Fruit fly (Drosophila melanogaster): ENCODE measurements around the gene Ilp2.

Gene Ilp2

dm6 chr3L:9838534-9838933, 39.0 kb downstream of the Ilp2 start, which contains the start of gene Cdk8 (continued):
- TF ChIP-seq CG4328 (GFP tag; optimal IDR thresholded peaks at IDR 0.05) (no peak), H2.0 (GFP tag; IDR thresholded peaks at IDR 0.05) (no peak; the same call in 1 of the 2 replicates), corto (GFP tag; optimal IDR thresholded peaks at IDR 0.05) (no peak), CG12769 (tag; optimal IDR thresholded peaks at IDR 0.05) (no peak), mam (GFP tag; optimal IDR thresholded peaks at IDR 0.05) (peak; percentile 31), NC2α (GFP tag; optimal IDR thresholded peaks at IDR 0.05) (no peak), CG10366 (GFP tag; IDR thresholded peaks at IDR 0.05) (no peak), ssp (GFP tag; IDR thresholded peaks at IDR 0.05) (no peak), CG8290 (GFP tag; optimal IDR thresholded peaks at IDR 0.05) (no peak), CG8290 (tag; optimal IDR thresholded peaks at IDR 0.05) (no peak), CG10959 (GFP tag; IDR thresholded peaks at IDR 0.05) (no peak), crol (GFP tag; IDR thresholded peaks at IDR 0.05) (no peak), lbe (GFP tag; optimal IDR thresholded peaks at IDR 0.05) (no peak), Hmr (GFP tag; optimal IDR thresholded peaks at IDR 0.05) (no peak), CG4282 (GFP tag; optimal IDR thresholded peaks at IDR 0.05) (no peak), CG13424 (tag; optimal IDR thresholded peaks at IDR 0.05) (peak; percentile 56), CG2199 (GFP tag; IDR thresholded peaks at IDR 0.05) (no peak), Hr3 (GFP tag; optimal IDR thresholded peaks at IDR 0.05) (peak; percentile 30), br (optimal IDR thresholded peaks at IDR 0.05) (no peak), Trl (optimal IDR thresholded peaks at IDR 0.05) (no peak), Trl (GFP tag; optimal IDR thresholded peaks at IDR 0.05) (no peak), pho (GFP tag; optimal IDR thresholded peaks at IDR 0.05) (peak; percentile 41), CG30020 (tag; optimal IDR thresholded peaks at IDR 0.05) (peak; percentile 42), dm (GFP tag; optimal IDR thresholded peaks at IDR 0.05) (no peak), ase (GFP tag; IDR thresholded peaks at IDR 0.05) (no peak), CG12155 (GFP tag; optimal IDR thresholded peaks at IDR 0.05) (peak; percentile 15), CG31224 (GFP tag; IDR thresholded peaks at IDR 0.05) (no peak), NFAT (GFP tag; IDR thresholded peaks at IDR 0.05) (no peak), gcm (GFP tag; optimal IDR thresholded peaks at IDR 0.05) (no peak), cas (GFP tag; IDR thresholded peaks at IDR 0.05) (no peak), MBD-R2 (GFP tag; IDR thresholded peaks at IDR 0.05) (peak; percentile 92), danr (GFP tag; IDR thresholded peaks at IDR 0.05) (no peak), Atf-2 (GFP tag; optimal IDR thresholded peaks at IDR 0.05) (no peak), Xrp1 (GFP tag; IDR thresholded peaks at IDR 0.05) (peak; percentile 17; the same call in 1 of the 2 replicates), Aef1 (GFP tag; IDR thresholded peaks at IDR 0.05) (no peak; the same call in 2 of the 3 replicates), tup (GFP tag; optimal IDR thresholded peaks at IDR 0.05) (no peak), B-H2 (GFP tag; optimal IDR thresholded peaks at IDR 0.05) (peak; percentile 35), CG33557 (GFP tag; optimal IDR thresholded peaks at IDR 0.05) (no peak), ATbp (GFP tag; optimal IDR thresholded peaks at IDR 0.05) (no peak), Ravus (GFP tag; IDR thresholded peaks at IDR 0.05) (no peak), CG12236 (GFP tag; optimal IDR thresholded peaks at IDR 0.05) (no peak), D (optimal IDR thresholded peaks at IDR 0.05) (no peak), D (GFP tag; optimal IDR thresholded peaks at IDR 0.05) (no peak), Chrac-16 (GFP tag; optimal IDR thresholded peaks at IDR 0.05) (peak; percentile 13), dysf (GFP tag; IDR thresholded peaks at IDR 0.05) (no peak), knrl (GFP tag; IDR thresholded peaks at IDR 0.05; ENCODE audit: partially characterized antibody) (no peak; the same call in 2 of the 3 replicates), bab2 (GFP tag; optimal IDR thresholded peaks at IDR 0.05) (no peak), CG15601 (tag; optimal IDR thresholded peaks at IDR 0.05) (peak; percentile 17), Jarid2 (GFP tag; optimal IDR thresholded peaks at IDR 0.05) (no peak), aop (GFP tag; IDR thresholded peaks at IDR 0.05) (no peak), sens-2 (GFP tag; IDR thresholded peaks at IDR 0.05) (no peak), unpg (GFP tag; optimal IDR thresholded peaks at IDR 0.05) (peak; percentile 38), CG5245 (GFP tag; optimal IDR thresholded peaks at IDR 0.05) (no peak), Nf-YC (tag; optimal IDR thresholded peaks at IDR 0.05) (peak; percentile 58)
